Fruit fly (Drosophila melanogaster) whole organism, embryonic: ENCODE results near the gene dlt.
A peak's percentile ranks its signal among the peaks of the same experiment; 100 is the strongest.

ENCODE experiments used
- Abd-B ChIP-seq: fragments of 200-800 bp; sonication (Bioruptor generic); optimal IDR thresholded peaks from 2 replicates; lab custom pipeline; 2018; ENCODE audit warnings: missing biosample characterization, mild to moderate bottlenecking, missing genetic modification characterization, moderate library complexity
- Atf3 ChIP-seq: fragments of 200-800 bp; sonication (Bioruptor generic); optimal IDR thresholded peaks from 3 replicates; lab custom pipeline; 2016; ENCODE audit warnings: missing biosample characterization, missing genetic modification characterization
- BtbVII ChIP-seq: fragments of 200-800 bp; sonication (Bioruptor generic); optimal IDR thresholded peaks from 3 replicates; lab custom pipeline; 2017; ENCODE audit warnings: missing biosample characterization, mild to moderate bottlenecking, missing genetic modification characterization
- CG10274 ChIP-seq: fragments of 200-800 bp; sonication (Bioruptor generic); optimal IDR thresholded peaks from 3 replicates; lab custom pipeline; 2017; ENCODE audit warnings: missing biosample characterization, mild to moderate bottlenecking, missing genetic modification characterization
- CG10462 ChIP-seq: fragments of 200-800 bp; sonication (Bioruptor generic); optimal IDR thresholded peaks from 2 replicates; lab custom pipeline; 2016; ENCODE audit warnings: missing biosample characterization, missing genetic modification characterization
- CG10979 ChIP-seq: fragments of 200-800 bp; sonication (Bioruptor generic); optimal IDR thresholded peaks from 2 replicates; lab custom pipeline; 2018; ENCODE audit warnings: missing biosample characterization, mild to moderate bottlenecking, missing genetic modification characterization, moderate library complexity
- CG11695 ChIP-seq: fragments of 200-800 bp; sonication (Bioruptor generic); IDR thresholded peaks from 3 replicates; pipeline ENCODE4 v1.3.6; 2022; ENCODE audit warnings: missing biosample characterization, missing genetic modification characterization
- CG13123 ChIP-seq: fragments of 200-800 bp; sonication (Bioruptor generic); optimal IDR thresholded peaks from 2 replicates; lab custom pipeline; 2016; ENCODE audit warnings: missing biosample characterization, missing genetic modification characterization
- CG30020 ChIP-seq: fragments of 200-800 bp; optimal IDR thresholded peaks from 2 replicates; lab custom pipeline; 2019; ENCODE audit warnings: missing biosample characterization, mild to moderate bottlenecking, missing genetic modification characterization, moderate library complexity
- CG42726 ChIP-seq: fragments of 200-800 bp; sonication (Bioruptor generic); IDR thresholded peaks from 2 replicates; pipeline ENCODE4 v1.3.6; 2022; ENCODE audit warnings: missing biosample characterization, missing genetic modification characterization; ENCODE audit not compliant: partially characterized antibody
- CG4617 ChIP-seq: fragments of 200-800 bp; sonication (Bioruptor generic); optimal IDR thresholded peaks from 3 replicates; lab custom pipeline; 2016; ENCODE audit warnings: missing biosample characterization, missing genetic modification characterization, borderline replicate concordance
- CG7745 ChIP-seq: fragments of 200-800 bp; sonication (Bioruptor generic); optimal IDR thresholded peaks from 2 replicates; lab custom pipeline; 2018; ENCODE audit warnings: missing biosample characterization, mild to moderate bottlenecking, missing genetic modification characterization, moderate library complexity
- CG7987 ChIP-seq: fragments of 200-800 bp; sonication (Bioruptor generic); optimal IDR thresholded peaks from 2 replicates; lab custom pipeline; 2018; ENCODE audit warnings: missing biosample characterization, mild to moderate bottlenecking, missing genetic modification characterization, moderate library complexity
- CG8281 ChIP-seq: fragments of 200-800 bp; sonication (Bioruptor generic); optimal IDR thresholded peaks from 2 replicates; lab custom pipeline; 2018; ENCODE audit warnings: missing biosample characterization, mild to moderate bottlenecking, missing genetic modification characterization, moderate library complexity
- CG8765 ChIP-seq: fragments of 200-800 bp; sonication (Bioruptor generic); IDR thresholded peaks from 2 replicates; pipeline ENCODE4 v1.3.6; 2022; ENCODE audit warnings: missing biosample characterization, missing genetic modification characterization
- CG9437 ChIP-seq: fragments of 200-800 bp; sonication (Bioruptor generic); optimal IDR thresholded peaks from 2 replicates; lab custom pipeline; 2018; ENCODE audit warnings: missing biosample characterization, mild to moderate bottlenecking, missing genetic modification characterization
- CG9797 ChIP-seq: fragments of 200-800 bp; sonication (Bioruptor generic); optimal IDR thresholded peaks from 3 replicates; lab custom pipeline; 2018; ENCODE audit warnings: missing biosample characterization, mild to moderate bottlenecking, missing genetic modification characterization
- CG9817 ChIP-seq: fragments of 200-800 bp; sonication (Bioruptor generic); optimal IDR thresholded peaks from 2 replicates; lab custom pipeline; 2018; ENCODE audit warnings: missing biosample characterization, mild to moderate bottlenecking, missing genetic modification characterization, moderate library complexity
- Dip2 ChIP-seq: fragments of 200-800 bp; sonication (Bioruptor generic); IDR thresholded peaks from 2 replicates; pipeline ENCODE4 v1.3.6; 2022; ENCODE audit warnings: missing biosample characterization, missing genetic modification characterization
- Ets65A ChIP-seq: fragments of 200-800 bp; sonication (Bioruptor generic); peaks from one replicate; lab custom pipeline; 2016; ENCODE audit warnings: missing biosample characterization, missing genetic modification characterization
- H2.0 ChIP-seq: fragments of 200-800 bp; sonication (Bioruptor generic); IDR thresholded peaks from 2 replicates; pipeline ENCODE4 v1.3.6; 2022; ENCODE audit warnings: missing biosample characterization, missing genetic modification characterization
- Hey ChIP-seq: fragments of 200-800 bp; sonication (Bioruptor generic); optimal IDR thresholded peaks from 3 replicates; lab custom pipeline; 2018; ENCODE audit warnings: missing biosample characterization, mild to moderate bottlenecking, missing genetic modification characterization
- Hsf ChIP-seq: fragments of 200-800 bp; sonication (Bioruptor generic); optimal IDR thresholded peaks from 3 replicates; lab custom pipeline; 2016; ENCODE audit warnings: missing biosample characterization, missing genetic modification characterization
- Meics ChIP-seq: fragments of 200-800 bp; sonication (Bioruptor generic); optimal IDR thresholded peaks from 2 replicates; lab custom pipeline; 2017; ENCODE audit warnings: missing biosample characterization, mild to moderate bottlenecking, missing genetic modification characterization
- Sry-δ ChIP-seq: fragments of 200-800 bp; sonication (Bioruptor generic); optimal IDR thresholded peaks from 2 replicates; lab custom pipeline; 2016; ENCODE audit warnings: missing biosample characterization, missing genetic modification characterization
- bigmax ChIP-seq: fragments of 200-800 bp; sonication (Bioruptor generic); optimal IDR thresholded peaks from 2 replicates; lab custom pipeline; 2018; ENCODE audit warnings: missing biosample characterization, mild to moderate bottlenecking, missing genetic modification characterization
- cato ChIP-seq: fragments of 200-800 bp; sonication (Bioruptor generic); optimal IDR thresholded peaks from 2 replicates; lab custom pipeline; 2016; ENCODE audit warnings: missing biosample characterization, missing genetic modification characterization, borderline replicate concordance
- crc ChIP-seq: fragments of 200-800 bp; sonication (Bioruptor generic); optimal IDR thresholded peaks from 2 replicates; lab custom pipeline; 2016; ENCODE audit warnings: missing biosample characterization, missing genetic modification characterization
- cwo ChIP-seq: fragments of 200-800 bp; sonication (Bioruptor generic); optimal IDR thresholded peaks from 3 replicates; lab custom pipeline; 2017; ENCODE audit warnings: missing biosample characterization, missing genetic modification characterization, mild to moderate bottlenecking, moderate library complexity, missing genetic modification reagents
- gcm ChIP-seq: fragments of 200-800 bp; sonication (Bioruptor generic); optimal IDR thresholded peaks from 2 replicates; lab custom pipeline; 2019; ENCODE audit warnings: missing biosample characterization, mild to moderate bottlenecking, missing genetic modification characterization, moderate library complexity
- gcm2 ChIP-seq: fragments of 200-800 bp; sonication (Bioruptor generic); optimal IDR thresholded peaks from 2 replicates; lab custom pipeline; 2016; ENCODE audit warnings: missing biosample characterization, missing genetic modification characterization
- grn ChIP-seq: fragments of 200-800 bp; sonication (Bioruptor generic); optimal IDR thresholded peaks from 3 replicates; lab custom pipeline; 2017; ENCODE audit warnings: missing biosample characterization, missing genetic modification characterization
- gsb ChIP-seq: fragments of 200-800 bp; sonication (Bioruptor generic); IDR thresholded peaks from 2 replicates; pipeline ENCODE4 v1.3.6; 2022; ENCODE audit warnings: missing biosample characterization, missing genetic modification characterization
- gsb-n ChIP-seq: fragments of 200-800 bp; sonication (Bioruptor generic); optimal IDR thresholded peaks from 3 replicates; lab custom pipeline; 2018; ENCODE audit warnings: missing biosample characterization, mild to moderate bottlenecking, missing genetic modification characterization
- kah ChIP-seq: fragments of 200-800 bp; sonication (Bioruptor generic); optimal IDR thresholded peaks from 2 replicates; lab custom pipeline; 2018; ENCODE audit warnings: missing biosample characterization, mild to moderate bottlenecking, missing genetic modification characterization
- lov ChIP-seq, 2 experiments: fragments of 200-800 bp in 1 of 2; fragments of >200 bp in 1 of 2; sonication (Bioruptor generic) in 1 of 2; IDR thresholded peaks in 1 of 2; optimal IDR thresholded peaks in 1 of 2; 2 replicates in 1 of 2; 3 replicates in 1 of 2; pipeline versions ENCODE4 v1.3.6 to Lab custom; 2017 to 2022; ENCODE audit warnings: missing biosample characterization in 1 of 2, missing genetic modification characterization in 1 of 2
- mam ChIP-seq: fragments of 200-800 bp; sonication (Bioruptor generic); optimal IDR thresholded peaks from 3 replicates; lab custom pipeline; 2016; ENCODE audit warnings: missing biosample characterization, missing genetic modification characterization
- oc ChIP-seq: fragments of 200-800 bp; sonication (Bioruptor generic); optimal IDR thresholded peaks from 2 replicates; lab custom pipeline; 2018; ENCODE audit warnings: missing biosample characterization, mild to moderate bottlenecking, missing genetic modification characterization, moderate library complexity
- ranshi ChIP-seq: fragments of 200-800 bp; sonication (Bioruptor generic); IDR thresholded peaks from 2 replicates; pipeline ENCODE4 v1.3.6; 2022; ENCODE audit warnings: missing biosample characterization, missing genetic modification characterization
- run ChIP-seq: fragments of 200-800 bp; sonication (Bioruptor generic); optimal IDR thresholded peaks from 3 replicates; lab custom pipeline; 2018; ENCODE audit warnings: missing biosample characterization, mild to moderate bottlenecking, missing genetic modification characterization
- schlank ChIP-seq: fragments of 200-800 bp; sonication (Bioruptor generic); optimal IDR thresholded peaks from 2 replicates; lab custom pipeline; 2018; ENCODE audit warnings: missing biosample characterization, mild to moderate bottlenecking, missing genetic modification characterization
- sqz ChIP-seq: fragments of 200-800 bp; sonication (Bioruptor generic); optimal IDR thresholded peaks from 3 replicates; lab custom pipeline; 2018; ENCODE audit warnings: missing biosample characterization, mild to moderate bottlenecking, missing genetic modification characterization
- sr ChIP-seq: fragments of 200-800 bp; sonication (Bioruptor generic); IDR thresholded peaks from 3 replicates; pipeline ENCODE4 v1.3.6; 2022; ENCODE audit warnings: missing biosample characterization, missing genetic modification characterization
- tna ChIP-seq: fragments of 200-800 bp; sonication (Bioruptor generic); IDR thresholded peaks from 2 replicates; pipeline ENCODE4 v1.3.6; 2022; ENCODE audit warnings: missing biosample characterization, missing genetic modification characterization; ENCODE audit not compliant: partially characterized antibody
- tx ChIP-seq: fragments of 200-800 bp; sonication (Bioruptor generic); optimal IDR thresholded peaks from 2 replicates; lab custom pipeline; 2016; ENCODE audit warnings: missing biosample characterization, missing genetic modification characterization
- unc-4 ChIP-seq: fragments of 200-800 bp; sonication (Bioruptor generic); IDR thresholded peaks from 2 replicates; pipeline ENCODE4 v1.3.6; 2022; ENCODE audit warnings: missing biosample characterization, missing genetic modification characterization; ENCODE audit not compliant: partially characterized antibody
- wdn ChIP-seq: fragments of 200-800 bp; sonication (Bioruptor generic); IDR thresholded peaks from 2 replicates; pipeline ENCODE4 v1.3.6; 2022; ENCODE audit warnings: missing biosample characterization, missing genetic modification characterization
- zfh2 ChIP-seq: fragments of 200-800 bp; sonication (Bioruptor generic); optimal IDR thresholded peaks from 2 replicates; lab custom pipeline; 2016; ENCODE audit warnings: missing biosample characterization, missing genetic modification characterization

Gene dlt

DNA sequence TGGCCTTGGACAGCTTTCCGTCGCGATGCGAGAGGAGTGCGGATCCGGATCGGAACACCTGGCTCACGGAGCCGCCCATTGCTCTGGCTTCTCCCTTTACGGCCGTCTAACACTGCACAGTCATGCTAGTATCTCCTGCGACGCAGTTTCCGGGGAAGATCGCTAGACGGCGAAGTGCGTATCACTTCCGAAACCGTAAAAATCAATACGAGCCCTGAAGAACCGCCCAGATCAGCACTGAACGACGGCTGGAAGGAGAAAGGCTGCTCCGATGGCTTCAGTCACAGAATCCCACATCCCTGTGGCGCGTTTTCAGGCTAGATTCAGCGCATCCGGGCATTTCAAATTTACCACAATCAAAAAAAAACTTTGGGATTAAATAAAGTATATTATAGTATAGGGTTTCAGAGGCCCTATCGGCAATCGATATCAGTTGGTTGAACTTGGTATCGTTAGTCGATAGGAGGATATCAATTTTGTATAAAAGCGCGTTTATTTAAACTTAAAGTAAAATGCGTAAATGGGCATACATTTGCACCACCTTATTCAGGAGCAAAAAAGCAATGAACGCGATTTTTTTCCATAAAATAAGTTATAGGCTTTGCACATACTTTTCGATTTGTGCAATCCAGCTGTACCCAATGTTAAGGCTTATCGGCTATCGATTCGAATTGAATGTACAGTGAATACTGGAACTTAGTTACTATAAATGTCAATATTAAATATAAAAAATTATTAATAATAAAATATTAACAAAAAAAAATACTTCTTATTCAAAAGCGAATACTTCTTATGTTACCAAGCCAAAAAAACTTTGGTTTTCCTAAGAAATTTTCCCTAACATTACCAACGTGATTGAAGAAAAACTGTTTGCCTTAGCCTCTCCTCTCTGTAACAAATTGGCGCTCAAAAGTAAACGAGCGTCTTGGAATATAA, 20.1 kb downstream of the dlt start, which contains the start of the genes CG13933 and PolD2 (continued):
- TF ChIP-seq Dip2 (GFP tag; lab: Robert Waterston, UW) (no peak), gsb-n (tag; lab: Kevin White, UChicago) (peak; percentile 98), tx (GFP tag; lab: Kevin White, UChicago) (peak; percentile 83), schlank (tag; lab: Kevin White, UChicago) (peak; percentile 83), grn (no peak), CG9437 (GFP tag; lab: Kevin White, UChicago) (peak; percentile 94), Ets65A (GFP tag; lab: Kevin White, UChicago) (peak; percentile 97), H2.0 (GFP tag; lab: Robert Waterston, UW) (peak; percentile 99), mam (GFP tag; lab: Kevin White, UChicago) (peak; percentile 71), run (tag; lab: Kevin White, UChicago) (peak; percentile 92), cwo (peak; percentile 77), CG8281 (tag; lab: Kevin White, UChicago) (no peak), kah (peak; percentile 43), bigmax (GFP tag; lab: Kevin White, UChicago) (no peak), Hsf (GFP tag; lab: Kevin White, UChicago) (peak; percentile 90), CG8765 (GFP tag; lab: Robert Waterston, UW) (peak; percentile 90), lov (optimal IDR thresholded peaks at IDR 0.05; lab: Kevin White, UChicago) (no peak), lov (GFP tag; IDR thresholded peaks at IDR 0.05; lab: Robert Waterston, UW) (peak; percentile 98), CG7987 (GFP tag; lab: Kevin White, UChicago) (peak; percentile 46), cato (GFP tag; lab: Kevin White, UChicago) (peak; percentile 94), wdn (GFP tag; lab: Robert Waterston, UW) (peak; percentile 97), CG10979 (tag; lab: Kevin White, UChicago) (peak; percentile 86), CG11695 (GFP tag; lab: Robert Waterston, UW) (peak; percentile 94), crc (peak; percentile 25), zfh2 (GFP tag; lab: Kevin White, UChicago) (peak; percentile 65), gcm2 (peak; percentile 65), gsb (GFP tag; lab: Robert Waterston, UW) (peak; percentile 96), Hey (no peak), oc (tag; lab: Kevin White, UChicago) (peak; percentile 99), Sry-δ (GFP tag; lab: Kevin White, UChicago) (peak; percentile 35), sr (peak; percentile 48; the same call in 1 of the 3 replicates), Abd-B (GFP tag; lab: Kevin White, UChicago) (peak; percentile 98), tna (GFP tag; lab: Robert Waterston, UW) (peak; percentile 90), CG7745 (tag; lab: Kevin White, UChicago) (peak; percentile 92), CG42726 (GFP tag; lab: Robert Waterston, UW) (no peak), sqz (no peak), gcm (peak; percentile 97), unc-4 (GFP tag; lab: Robert Waterston, UW) (peak; percentile 64), CG9817 (peak; percentile 97), BtbVII (GFP tag; lab: Kevin White, UChicago) (no peak), Atf3 (peak; percentile 73), CG4617 (peak; percentile 91), CG30020 (peak; percentile 89), ranshi (peak; percentile 95), CG13123 (GFP tag; lab: Kevin White, UChicago) (peak; percentile 94), CG9797 (GFP tag; lab: Kevin White, UChicago) (no peak), CG10274 (GFP tag; lab: Kevin White, UChicago) (no peak), Meics (peak; percentile 88), CG10462 (GFP tag; lab: Kevin White, UChicago) (peak; percentile 92)
